Fruit fly (Drosophila melanogaster) Kc167 (cell line): ENCODE measurements around the gene CG42393.

ENCODE experiments used
- Myc ChIP-seq: fragments of >200 bp; optimal IDR thresholded peaks from 2 replicates; lab custom pipeline; 2017; ENCODE audit warnings: missing external identifiers
- Sin3A ChIP-seq: fragments of >200 bp; optimal IDR thresholded peaks from 2 replicates; lab custom pipeline; 2018; ENCODE audit warnings: missing external identifiers
- h ChIP-seq: fragments of >200 bp; optimal IDR thresholded peaks from 3 replicates; lab custom pipeline; 2018; ENCODE audit warnings: missing external identifiers
- psq ChIP-seq: fragments of >200 bp; optimal IDR thresholded peaks from 2 replicates; lab custom pipeline; 2017; ENCODE audit warnings: missing external identifiers
- ttk ChIP-seq: sonication (Bioruptor generic); optimal IDR thresholded peaks from 2 replicates; lab custom pipeline; 2017; ENCODE audit warnings: missing external identifiers

- TF ChIP-seq ttk (lab: Kevin White, UChicago) = no peak
- TF ChIP-seq psq (lab: Kevin White, UChicago) = no peak
- no peak for TF ChIP-seq Sin3A (lab: Kevin White, UChicago)
- TF ChIP-seq h = no peak
- TF ChIP-seq Myc (lab: Kevin White, UChicago) = no peak
Observed at dm6 chr3L:18025907-18026306, 16.6 kb upstream of the CG42393 start.
